Worm (Caenorhabditis elegans): ENCODE data around the gene srbc-26.

srbc-26 gene

DNA sequence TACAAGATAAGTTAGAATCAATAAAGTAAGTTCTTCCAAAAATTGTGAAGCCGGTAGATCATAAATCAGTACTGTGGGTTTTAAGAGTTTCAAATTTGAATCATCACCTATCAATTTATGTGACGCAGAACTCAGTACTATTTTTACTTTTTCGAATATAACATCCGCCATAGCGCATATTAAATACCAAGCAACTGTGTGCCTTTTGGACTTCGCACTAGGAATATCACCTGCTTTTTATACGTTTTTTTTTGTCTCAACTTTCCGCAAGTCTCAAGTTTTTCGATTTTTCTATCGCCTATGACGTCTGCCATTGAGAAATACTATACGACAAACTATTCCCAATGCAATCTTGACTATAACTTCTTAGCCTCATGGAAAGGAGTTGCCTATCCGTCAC, 41.1 kb downstream of the srbc-26 start, which contains the start of gene srh-113:
Gene srh-113, plus strand, starts transcription at position 301 of the 400 bp plus-strand sequence.
- TF ChIP-seq tab-1 (GFP tag; IDR thresholded peaks at IDR 0.05) (no peak), ztf-23 (GFP tag; IDR thresholded peaks at IDR 0.05) (no peak), flt-1 (GFP tag; IDR thresholded peaks at IDR 0.05) (no peak), klf-2 (GFP tag; conservative IDR thresholded peaks at IDR 0.05) (no peak), ztf-29 (GFP tag; IDR thresholded peaks at IDR 0.05) (no peak), cog-1 (tag; optimal IDR thresholded peaks at IDR 0.05) (no peak), med-1 (GFP tag; optimal IDR thresholded peaks at IDR 0.05; ENCODE audit: insufficient read depth) (no peak), ref-1 (GFP tag; conservative IDR thresholded peaks at IDR 0.05) (no peak), T22C8.4 (GFP tag; IDR thresholded peaks at IDR 0.05) (no peak)

DNA sequence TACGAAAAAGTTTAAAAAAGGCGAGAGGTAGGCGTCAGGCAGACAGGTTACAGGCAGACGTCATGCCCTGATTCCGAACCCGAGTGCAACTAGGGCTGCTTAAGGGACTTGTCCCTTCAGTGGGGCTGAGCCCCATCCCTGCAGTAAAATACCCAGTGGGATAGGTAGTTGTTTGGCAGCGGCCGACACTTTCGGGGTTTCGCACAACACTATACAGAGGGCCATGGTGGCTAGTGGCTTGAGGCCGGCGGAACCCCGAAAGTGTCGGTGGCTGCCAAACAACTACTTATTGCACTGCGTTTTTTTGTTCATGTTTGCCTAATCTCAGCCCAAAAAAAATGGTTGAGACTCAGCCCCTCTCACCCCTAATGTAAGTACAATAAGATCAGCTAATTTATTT, 44.0 kb downstream of the srbc-26 start:
- TF ChIP-seq cog-1 (tag; optimal IDR thresholded peaks at IDR 0.05): no peak
- no peak for TF ChIP-seq med-1 (GFP tag; optimal IDR thresholded peaks at IDR 0.05; ENCODE audit: insufficient read depth)
- no peak for TF ChIP-seq flt-1 (GFP tag; IDR thresholded peaks at IDR 0.05)
- TF ChIP-seq ztf-23 (GFP tag; IDR thresholded peaks at IDR 0.05): no peak
- TF ChIP-seq T22C8.4 (GFP tag; IDR thresholded peaks at IDR 0.05): no peak
- TF ChIP-seq tab-1 (GFP tag; IDR thresholded peaks at IDR 0.05): no peak
- TF ChIP-seq ref-1 (GFP tag; conservative IDR thresholded peaks at IDR 0.05): no peak
- TF ChIP-seq klf-2 (GFP tag; conservative IDR thresholded peaks at IDR 0.05): no peak
- no peak for TF ChIP-seq ztf-29 (GFP tag; IDR thresholded peaks at IDR 0.05)

DNA sequence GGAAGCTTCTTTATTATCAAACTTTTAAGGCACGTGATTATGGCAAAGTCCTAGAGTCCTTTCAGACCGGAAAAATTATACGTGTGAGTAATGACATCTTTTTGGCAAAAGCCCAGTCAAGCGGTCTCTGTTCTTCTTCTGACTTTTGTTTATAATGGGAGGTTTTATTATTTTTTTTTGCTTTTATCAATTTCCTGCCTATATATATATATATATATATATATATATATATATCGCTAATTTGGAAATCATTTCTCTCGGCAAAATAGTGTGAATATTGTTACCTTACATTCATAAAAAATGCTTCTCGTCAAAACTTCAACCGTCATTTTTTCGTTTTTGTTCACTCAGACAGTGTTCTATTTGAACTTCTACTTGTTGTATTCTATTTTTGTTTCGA, 46.0 kb downstream of the srbc-26 start, which contains the start of gene srbc-62:
Gene srbc-62, plus strand, starts transcription at position 301 of the 400 bp plus-strand sequence.
- TF ChIP-seq klf-2 (GFP tag; conservative IDR thresholded peaks at IDR 0.05) (no peak), ref-1 (GFP tag; conservative IDR thresholded peaks at IDR 0.05) (no peak), tab-1 (GFP tag; IDR thresholded peaks at IDR 0.05) (no peak), ztf-29 (GFP tag; IDR thresholded peaks at IDR 0.05) (no peak), T22C8.4 (GFP tag; IDR thresholded peaks at IDR 0.05) (no peak)

DNA sequence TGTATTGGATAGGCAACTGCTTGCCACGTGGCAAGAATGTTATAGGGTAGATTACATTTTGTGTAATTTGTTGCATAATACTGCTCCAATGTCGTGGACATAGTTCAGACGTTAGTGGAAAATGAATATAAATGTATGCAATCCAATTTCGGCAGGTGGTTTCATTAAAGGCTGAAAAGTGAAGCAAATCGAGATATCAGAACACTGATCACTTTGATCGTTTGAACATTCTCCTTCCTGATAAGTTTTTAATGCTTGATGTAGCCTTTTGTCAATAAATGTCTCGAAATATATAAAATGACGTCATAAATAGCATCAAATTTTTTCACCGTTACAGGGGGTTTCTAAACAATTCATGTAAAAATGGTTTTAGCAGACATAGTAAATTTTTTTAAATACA, 48.7 kb downstream of the srbc-26 start, which contains the start of gene srh-109:
Gene srh-109, minus strand, starts transcription at position 101 of the 400 bp plus-strand sequence.
- TF ChIP-seq flt-1 (GFP tag; IDR thresholded peaks at IDR 0.05) (no peak), klf-2 (GFP tag; conservative IDR thresholded peaks at IDR 0.05) (no peak), ztf-23 (GFP tag; IDR thresholded peaks at IDR 0.05) (no peak), ztf-29 (GFP tag; IDR thresholded peaks at IDR 0.05) (no peak), cog-1 (tag; optimal IDR thresholded peaks at IDR 0.05) (no peak), ref-1 (GFP tag; conservative IDR thresholded peaks at IDR 0.05) (no peak)

Data from whole organism, midembryonic.